Fruit fly (Drosophila melanogaster) whole organism, embryonic: ENCODE measurements around the gene TfIIA-S.

ENCODE experiments used
- Aef1 ChIP-seq: fragments of 200-800 bp; sonication (Bioruptor generic); IDR thresholded peaks from 3 replicates; pipeline ENCODE4 v1.3.6; 2022; ENCODE audit warnings: missing biosample characterization, missing genetic modification characterization
- Atf3 ChIP-seq: fragments of 200-800 bp; sonication (Bioruptor generic); optimal IDR thresholded peaks from 3 replicates; lab custom pipeline; 2016; ENCODE audit warnings: missing biosample characterization, missing genetic modification characterization
- Atf6 ChIP-seq: fragments of 200-800 bp; sonication (Bioruptor generic); IDR thresholded peaks from 2 replicates; pipeline ENCODE4 v1.3.6; 2022; ENCODE audit warnings: missing biosample characterization, missing genetic modification characterization
- CG10321 ChIP-seq: fragments of 200-800 bp; sonication (Bioruptor generic); IDR thresholded peaks from 2 replicates; pipeline ENCODE4 v1.3.6; 2022; ENCODE audit warnings: missing biosample characterization, missing genetic modification characterization
- CG11085 ChIP-seq: fragments of 200-800 bp; sonication (Bioruptor generic); IDR thresholded peaks from 2 replicates; pipeline ENCODE4 v1.3.6; 2022; ENCODE audit warnings: missing biosample characterization, missing genetic modification characterization
- CG11504 ChIP-seq: fragments of 200-800 bp; sonication (Bioruptor generic); optimal IDR thresholded peaks from 3 replicates; lab custom pipeline; 2019; ENCODE audit warnings: missing biosample characterization, mild to moderate bottlenecking, missing genetic modification characterization, moderate library complexity
- CG12236 ChIP-seq: fragments of 200-800 bp; sonication (Bioruptor generic); optimal IDR thresholded peaks from 2 replicates; lab custom pipeline; 2016; ENCODE audit warnings: missing biosample characterization, missing genetic modification characterization
- CG12299 ChIP-seq: fragments of 200-800 bp; sonication (Bioruptor generic); optimal IDR thresholded peaks from 2 replicates; lab custom pipeline; 2018; ENCODE audit warnings: missing biosample characterization, mild to moderate bottlenecking, missing genetic modification characterization
- CG13123 ChIP-seq: fragments of 200-800 bp; sonication (Bioruptor generic); optimal IDR thresholded peaks from 2 replicates; lab custom pipeline; 2016; ENCODE audit warnings: missing biosample characterization, missing genetic modification characterization
- CG13287 ChIP-seq: fragments of 200-800 bp; sonication (Bioruptor generic); IDR thresholded peaks from 2 replicates; pipeline ENCODE4 v1.3.6; 2022; ENCODE audit warnings: missing biosample characterization, missing genetic modification characterization; ENCODE audit not compliant: partially characterized antibody
- CG15011 ChIP-seq: fragments of 200-800 bp; sonication (Bioruptor generic); optimal IDR thresholded peaks from 3 replicates; lab custom pipeline; 2018; ENCODE audit warnings: missing biosample characterization, mild to moderate bottlenecking, missing genetic modification characterization
- CG1529 ChIP-seq: fragments of 200-800 bp; sonication (Bioruptor generic); optimal IDR thresholded peaks from 3 replicates; lab custom pipeline; 2018; ENCODE audit warnings: missing biosample characterization, missing genetic modification characterization
- CG15514 ChIP-seq: fragments of 200-800 bp; sonication (Bioruptor generic); optimal IDR thresholded peaks from 3 replicates; lab custom pipeline; 2017; ENCODE audit warnings: missing biosample characterization, missing genetic modification characterization, mild to moderate bottlenecking, moderate library complexity, missing genetic modification reagents
- CG16813 ChIP-seq: fragments of 200-800 bp; sonication (Bioruptor generic); IDR thresholded peaks from 3 replicates; pipeline ENCODE4 v1.3.6; 2022; ENCODE audit warnings: missing biosample characterization, missing genetic modification characterization; ENCODE audit not compliant: partially characterized antibody
- CG17802 ChIP-seq: fragments of 200-800 bp; sonication (Bioruptor generic); optimal IDR thresholded peaks from 2 replicates; lab custom pipeline; 2018; ENCODE audit warnings: missing biosample characterization, mild to moderate bottlenecking, missing genetic modification characterization, moderate library complexity
- CG17829 ChIP-seq: fragments of 200-800 bp; optimal IDR thresholded peaks from 2 replicates; lab custom pipeline; 2019; ENCODE audit warnings: missing biosample characterization, mild to moderate bottlenecking, missing genetic modification characterization, moderate library complexity
- CG18599 ChIP-seq: fragments of 200-800 bp; sonication (Bioruptor generic); optimal IDR thresholded peaks from 3 replicates; lab custom pipeline; 2017; ENCODE audit warnings: missing biosample characterization, missing genetic modification characterization, mild to moderate bottlenecking, moderate library complexity, missing genetic modification reagents
- CG18619 ChIP-seq: fragments of 200-800 bp; sonication (Bioruptor generic); optimal IDR thresholded peaks from 3 replicates; lab custom pipeline; 2017; ENCODE audit warnings: missing biosample characterization, mild to moderate bottlenecking, missing genetic modification characterization
- CG30403 ChIP-seq: fragments of 200-800 bp; sonication (Bioruptor generic); optimal IDR thresholded peaks from 3 replicates; lab custom pipeline; 2016; ENCODE audit warnings: missing biosample characterization, missing genetic modification characterization
- CG32772 ChIP-seq: fragments of 200-800 bp; sonication (Bioruptor generic); IDR thresholded peaks from 2 replicates; pipeline ENCODE4 v1.3.6; 2022; ENCODE audit warnings: missing biosample characterization, missing genetic modification characterization
- CG34422 ChIP-seq: fragments of 200-800 bp; sonication (Bioruptor generic); IDR thresholded peaks from 3 replicates; pipeline ENCODE4 v1.3.6; 2022; ENCODE audit warnings: missing biosample characterization, missing genetic modification characterization
- CG4282 ChIP-seq: fragments of 200-800 bp; sonication (Bioruptor generic); optimal IDR thresholded peaks from 2 replicates; lab custom pipeline; 2016; ENCODE audit warnings: missing biosample characterization, missing genetic modification characterization
- CG4617 ChIP-seq: fragments of 200-800 bp; sonication (Bioruptor generic); optimal IDR thresholded peaks from 3 replicates; lab custom pipeline; 2016; ENCODE audit warnings: missing biosample characterization, missing genetic modification characterization, borderline replicate concordance
- CG4730 ChIP-seq: fragments of 200-800 bp; sonication (Bioruptor generic); IDR thresholded peaks from 2 replicates; pipeline ENCODE4 v1.3.6; 2022; ENCODE audit warnings: missing biosample characterization, missing genetic modification characterization
- CG5180 ChIP-seq: fragments of 200-800 bp; sonication (Bioruptor generic); optimal IDR thresholded peaks from 3 replicates; lab custom pipeline; 2017; ENCODE audit warnings: missing biosample characterization, missing genetic modification characterization, mild to moderate bottlenecking, moderate library complexity, missing genetic modification reagents
- CG7271 ChIP-seq: fragments of 200-800 bp; sonication (Bioruptor generic); optimal IDR thresholded peaks from 2 replicates; lab custom pipeline; 2018; ENCODE audit warnings: missing biosample characterization, mild to moderate bottlenecking, missing genetic modification characterization, moderate library complexity
- CG9609 ChIP-seq: fragments of 200-800 bp; sonication (Bioruptor generic); optimal IDR thresholded peaks from 3 replicates; lab custom pipeline; 2016; ENCODE audit warnings: missing biosample characterization, missing genetic modification characterization
- Dfd ChIP-seq, 2 experiments: fragments of >200 bp; optimal IDR thresholded peaks; 2 replicates each; lab custom pipeline; 2017; ENCODE audit warnings: missing biosample characterization in 2 of 2, missing genetic modification characterization in 2 of 2
- Dll ChIP-seq: fragments of 200-800 bp; sonication (Bioruptor generic); IDR thresholded peaks from 4 replicates; pipeline ENCODE4 v1.3.6; 2022; ENCODE audit warnings: missing biosample characterization, missing genetic modification characterization; ENCODE audit not compliant: partially characterized antibody
- Gug ChIP-seq: fragments of 200-800 bp; sonication (Bioruptor generic); IDR thresholded peaks from 4 replicates; pipeline ENCODE4 v1.3.6; 2022; ENCODE audit warnings: missing biosample characterization, missing genetic modification characterization
- HmgD ChIP-seq: fragments of 200-800 bp; sonication (Bioruptor generic); optimal IDR thresholded peaks from 3 replicates; lab custom pipeline; 2016; ENCODE audit warnings: missing biosample characterization, missing genetic modification characterization
- Max ChIP-seq: fragments of 200-800 bp; sonication (Bioruptor generic); optimal IDR thresholded peaks from 2 replicates; lab custom pipeline; 2016; ENCODE audit warnings: missing biosample characterization, mild to moderate bottlenecking, missing genetic modification characterization
- NC2α ChIP-seq: fragments of 200-800 bp; sonication (Bioruptor generic); optimal IDR thresholded peaks from 2 replicates; lab custom pipeline; 2016; ENCODE audit warnings: missing biosample characterization, missing genetic modification characterization
- Spps ChIP-seq: fragments of 200-800 bp; sonication (Bioruptor generic); optimal IDR thresholded peaks from 2 replicates; lab custom pipeline; 2018; ENCODE audit warnings: missing biosample characterization, mild to moderate bottlenecking, missing genetic modification characterization
- Usf ChIP-seq: fragments of 200-800 bp; sonication (Bioruptor generic); optimal IDR thresholded peaks from 2 replicates; lab custom pipeline; 2017; ENCODE audit warnings: missing genotype, missing biosample characterization, missing genetic modification characterization
- Vsx1 ChIP-seq: fragments of 200-800 bp; sonication (Bioruptor generic); optimal IDR thresholded peaks from 2 replicates; lab custom pipeline; 2017; ENCODE audit warnings: missing biosample characterization, mild to moderate bottlenecking, missing genetic modification characterization, missing genetic modification reagents
- aop ChIP-seq: fragments of 200-800 bp; sonication (Bioruptor generic); IDR thresholded peaks from 2 replicates; pipeline ENCODE4 v1.3.6; 2022; ENCODE audit warnings: missing biosample characterization, missing genetic modification characterization
- chif ChIP-seq, 2 experiments: fragments of 200-800 bp; sonication (Bioruptor generic); optimal IDR thresholded peaks; 3 replicates each; lab custom pipeline; 2016; ENCODE audit warnings: missing biosample characterization in 2 of 2, missing genetic modification characterization in 2 of 2
- crol ChIP-seq: fragments of 200-800 bp; sonication (Bioruptor generic); IDR thresholded peaks from 2 replicates; pipeline ENCODE4 v1.3.6; 2022; ENCODE audit warnings: missing biosample characterization, missing genetic modification characterization
- dimm ChIP-seq: fragments of 200-800 bp; sonication (Bioruptor generic); IDR thresholded peaks from 2 replicates; pipeline ENCODE4 v1.3.6; 2022; ENCODE audit warnings: missing biosample characterization, missing genetic modification characterization
- ken ChIP-seq: fragments of 200-800 bp; sonication (Bioruptor generic); IDR thresholded peaks from 3 replicates; pipeline ENCODE4 v1.3.6; 2022; ENCODE audit warnings: missing biosample characterization, missing genetic modification characterization
- lola ChIP-seq, 3 experiments: fragments of >200 bp in 2 of 3; fragments of 200-800 bp in 1 of 3; sonication (Bioruptor generic) in 1 of 3; optimal IDR thresholded peaks; 2 replicates each; lab custom pipeline; 2017 to 2019; ENCODE audit warnings: missing biosample characterization in 3 of 3, missing genetic modification characterization in 3 of 3, mild to moderate bottlenecking in 1 of 3, moderate library complexity in 1 of 3
- oc ChIP-seq: fragments of 200-800 bp; sonication (Bioruptor generic); optimal IDR thresholded peaks from 2 replicates; lab custom pipeline; 2018; ENCODE audit warnings: missing biosample characterization, mild to moderate bottlenecking, missing genetic modification characterization, moderate library complexity
- odd ChIP-seq: fragments of 200-800 bp; sonication (Bioruptor generic); optimal IDR thresholded peaks from 2 replicates; lab custom pipeline; 2017; ENCODE audit warnings: missing biosample characterization, mild to moderate bottlenecking, missing genetic modification characterization
- ranshi ChIP-seq: fragments of 200-800 bp; sonication (Bioruptor generic); IDR thresholded peaks from 2 replicates; pipeline ENCODE4 v1.3.6; 2022; ENCODE audit warnings: missing biosample characterization, missing genetic modification characterization
- tap ChIP-seq: fragments of 200-800 bp; optimal IDR thresholded peaks from 3 replicates; lab custom pipeline; 2019; ENCODE audit warnings: missing biosample characterization, mild to moderate bottlenecking, missing genetic modification characterization, moderate library complexity
- toy ChIP-seq: fragments of 200-800 bp; sonication (Bioruptor generic); IDR thresholded peaks from 2 replicates; pipeline ENCODE4 v1.3.6; 2022; ENCODE audit warnings: missing biosample characterization, missing genetic modification characterization
- zfh1 ChIP-seq: fragments of 200-800 bp; sonication (Bioruptor generic); IDR thresholded peaks from 3 replicates; pipeline ENCODE4 v1.3.6; 2022; ENCODE audit warnings: missing biosample characterization, missing genetic modification characterization

Gene TfIIA-S

dm6 chr3R:23888273-23889220 lies 2.3 kb downstream of the TfIIA-S start (continued):
- TF ChIP-seq CG13123 (GFP tag; lab: Kevin White, UChicago) (no peak), Vsx1 (GFP tag; lab: Kevin White, UChicago) (no peak), Atf6 (GFP tag; lab: Robert Waterston, UW) (peak; percentile 22; the same call in 1 of the 2 replicates), chif (GFP tag; optimal IDR thresholded peaks at IDR 0.05; lab: Kevin White, UChicago) (peak; percentile 8 to 21), Aef1 (GFP tag; lab: Robert Waterston, UW) (0 out of 3 replicates have a peak, but pooled peaks have one; percentile 14), CG15011 (GFP tag; lab: Kevin White, UChicago) (no peak), CG12299 (tag; lab: Kevin White, UChicago) (no peak), CG18599 (GFP tag; lab: Kevin White, UChicago) (peak; percentile 47), CG4282 (GFP tag; lab: Kevin White, UChicago) (no peak), toy (GFP tag; lab: Robert Waterston, UW) (no peak), CG17829 (tag; lab: Kevin White, UChicago) (peak; percentile 8), dimm (GFP tag; lab: Robert Waterston, UW) (no peak), CG4730 (0 out of 2 replicates have a peak, but pooled peaks have one; percentile 30), aop (0 out of 2 replicates have a peak, but pooled peaks have one; percentile 30), crol (GFP tag; lab: Robert Waterston, UW) (peak; percentile 59), CG10321 (GFP tag; lab: Robert Waterston, UW) (no peak), CG9609 (GFP tag; lab: Kevin White, UChicago) (no peak), NC2α (GFP tag; lab: Kevin White, UChicago) (no peak), CG17802 (tag; lab: Kevin White, UChicago) (no peak), CG11085 (GFP tag; lab: Robert Waterston, UW) (no peak), Dfd (GFP tag; optimal IDR thresholded peaks at IDR 0.05; lab: Kevin White, UChicago) (no peak), CG4617 (GFP tag; lab: Kevin White, UChicago) (no peak), CG34422 (GFP tag; lab: Robert Waterston, UW) (0 out of 3 replicates have a peak, but pooled peaks have one; percentile 24), CG11504 (peak; percentile 42), Atf3 (GFP tag; lab: Kevin White, UChicago) (no peak), CG1529 (GFP tag; lab: Kevin White, UChicago) (no peak), HmgD (no peak), Usf (GFP tag; lab: Kevin White, UChicago) (no peak), zfh1 (GFP tag; lab: Robert Waterston, UW) (0 out of 3 replicates have a peak, but pooled peaks have one; percentile 36), CG13287 (no peak), odd (GFP tag; lab: Kevin White, UChicago) (no peak), CG12236 (GFP tag; lab: Kevin White, UChicago) (no peak), lola (GFP tag; optimal IDR thresholded peaks at IDR 0.05; lab: Kevin White, UChicago) (peak in 1 of 3 experiments; percentile 11), Spps (tag; lab: Kevin White, UChicago) (no peak), Max (GFP tag; lab: Kevin White, UChicago) (no peak), CG15514 (no peak), Gug (GFP tag; lab: Robert Waterston, UW) (no peak), tap (tag; lab: Kevin White, UChicago) (peak; percentile 33), CG16813 (GFP tag; lab: Robert Waterston, UW) (no peak), Dll (GFP tag; lab: Robert Waterston, UW) (no peak), CG7271 (tag; lab: Kevin White, UChicago) (no peak), ranshi (GFP tag; lab: Robert Waterston, UW) (peak; percentile 55), ken (GFP tag; lab: Robert Waterston, UW) (0 out of 3 replicates have a peak, but pooled peaks have one; percentile 26), CG18619 (GFP tag; lab: Kevin White, UChicago) (no peak), CG30403 (GFP tag; lab: Kevin White, UChicago) (peak; percentile 37), CG32772 (GFP tag; lab: Robert Waterston, UW) (no peak), oc (no peak), CG5180 (GFP tag; lab: Kevin White, UChicago) (no peak)
